Worm (Caenorhabditis elegans): ENCODE results near the gene adh-1.

ce11 chrV:11929046-11929590 lies 41.1 kb downstream of the adh-1 start, which contains the start of gene F58H1.2:
- TF ChIP-seq ZK546.5 (tag; optimal IDR thresholded peaks at IDR 0.05) (no peak), ama-1 (optimal IDR thresholded peaks at IDR 0.05) (no peak), lsy-2 (tag; optimal IDR thresholded peaks at IDR 0.05) (no peak), nhr-25 (tag; optimal IDR thresholded peaks at IDR 0.05) (no peak), lin-39 (tag; optimal IDR thresholded peaks at IDR 0.05) (no peak), unc-55 (GFP tag; optimal IDR thresholded peaks at IDR 0.05) (no peak), elt-1 (tag; optimal IDR thresholded peaks at IDR 0.05) (no peak), fos-1 (tag; optimal IDR thresholded peaks at IDR 0.05) (no peak), unc-62 (GFP tag; optimal IDR thresholded peaks at IDR 0.05) (no peak), nhr-10 (tag; optimal IDR thresholded peaks at IDR 0.05) (no peak), peb-1 (tag; optimal IDR thresholded peaks at IDR 0.05) (no peak), skn-1 (tag; optimal IDR thresholded peaks at IDR 0.05) (no peak), alr-1 (tag; optimal IDR thresholded peaks at IDR 0.05) (no peak), blmp-1 (tag; optimal IDR thresholded peaks at IDR 0.05; ENCODE audit: insufficient read depth) (no peak)

Data from whole organism, L2 larva.